Worm (Caenorhabditis elegans): ENCODE data around the gene ZK813.4.

ZK813.4 gene

ce11 chrX:3463875-3464274 is 34.0 kb upstream of the ZK813.4 start:
- peak; percentile 41 for TF ChIP-seq blmp-1 (tag; optimal IDR thresholded peaks at IDR 0.05)
- TF ChIP-seq nhr-85 (tag), result peak; percentile 71
- peak; percentile 15 for TF ChIP-seq mep-1 (tag; optimal IDR thresholded peaks at IDR 0.05)
- no peak for TF ChIP-seq ceh-90 (tag; optimal IDR thresholded peaks at IDR 0.05)
- TF ChIP-seq fos-1 (tag; optimal IDR thresholded peaks at IDR 0.05), result no peak
- no peak for TF ChIP-seq nhr-47 (tag; optimal IDR thresholded peaks at IDR 0.05)
- TF ChIP-seq nhr-90 (tag; optimal IDR thresholded peaks at IDR 0.05; ENCODE audit: poor library complexity), result no peak
- no peak for TF ChIP-seq zag-1 (tag; optimal IDR thresholded peaks at IDR 0.05)
- TF ChIP-seq ceh-88 (GFP tag; IDR thresholded peaks at IDR 0.05), result no peak
- TF ChIP-seq pag-3 (tag; optimal IDR thresholded peaks at IDR 0.05; ENCODE audit: borderline replicate concordance, insufficient read depth), result no peak
- TF ChIP-seq lin-14 (GFP tag; optimal IDR thresholded peaks at IDR 0.05), result peak; percentile 29
- TF ChIP-seq sptf-1 (tag; optimal IDR thresholded peaks at IDR 0.05), result no peak

- TF ChIP-seq blmp-1 (tag; optimal IDR thresholded peaks at IDR 0.05) (peak; percentile 43), hlh-4 (tag; optimal IDR thresholded peaks at IDR 0.05) (no peak)
Observed at ce11 chrX:3462086-3462485, 32.2 kb upstream of the ZK813.4 start.

ce11 chrX:3455561-3455960 is 25.6 kb upstream of the ZK813.4 start:
- TF ChIP-seq skn-1 (tag; optimal IDR thresholded peaks at IDR 0.05) (no peak), C16A3.4 (tag; optimal IDR thresholded peaks at IDR 0.05) (no peak), nhr-71 (tag; optimal IDR thresholded peaks at IDR 0.05) (peak; percentile 47), ces-1 (GFP tag; optimal IDR thresholded peaks at IDR 0.05) (no peak), lin-14 (GFP tag; optimal IDR thresholded peaks at IDR 0.05) (peak; percentile 85), aly-2 (tag; optimal IDR thresholded peaks at IDR 0.05) (no peak), lir-3 (tag; optimal IDR thresholded peaks at IDR 0.05; ENCODE audit: poor library complexity) (no peak), rnt-1 (tag; optimal IDR thresholded peaks at IDR 0.05) (peak; percentile 62), lin-39 (tag; optimal IDR thresholded peaks at IDR 0.05) (peak; percentile 15), sox-4 (tag; optimal IDR thresholded peaks at IDR 0.05) (no peak)

ce11 chrX:3453870-3454269 is 23.9 kb upstream of the ZK813.4 start:
- TF ChIP-seq nhr-237 (tag; optimal IDR thresholded peaks at IDR 0.05), result no peak
- no peak for TF ChIP-seq grh-1 (GFP tag; IDR thresholded peaks at IDR 0.05)
- TF ChIP-seq xbp-1 (tag; optimal IDR thresholded peaks at IDR 0.05), result no peak
- no peak for TF ChIP-seq mab-9 (GFP tag; IDR thresholded peaks at IDR 0.05)
- TF ChIP-seq ceh-90 (tag; optimal IDR thresholded peaks at IDR 0.05), result no peak
- TF ChIP-seq pag-3 (tag; optimal IDR thresholded peaks at IDR 0.05; ENCODE audit: borderline replicate concordance, insufficient read depth), result no peak
- TF ChIP-seq pax-3 (tag; optimal IDR thresholded peaks at IDR 0.05), result no peak
- TF ChIP-seq blmp-1 (tag; optimal IDR thresholded peaks at IDR 0.05), result no peak
- no peak for TF ChIP-seq lin-13 (GFP tag; optimal IDR thresholded peaks at IDR 0.05)
- no peak for TF ChIP-seq efl-3 (GFP tag; optimal IDR thresholded peaks at IDR 0.05)
- no peak for TF ChIP-seq ceh-82 (tag; optimal IDR thresholded peaks at IDR 0.05)
- no peak for TF ChIP-seq nhr-85 (tag)
- no peak for TF ChIP-seq swsn-7 (tag; optimal IDR thresholded peaks at IDR 0.05)
- TF ChIP-seq nhr-76 (tag; optimal IDR thresholded peaks at IDR 0.05), result no peak
- no peak for TF ChIP-seq F16B12.6 (tag; optimal IDR thresholded peaks at IDR 0.05)
- TF ChIP-seq nhr-20 (tag; optimal IDR thresholded peaks at IDR 0.05), result no peak

ce11 chrX:3451122-3451521 is 21.2 kb upstream of the ZK813.4 start, which contains the start of gene ZK813.5:
Gene ZK813.5 (minus strand): TSS chrX:3451222.
- no peak for TF ChIP-seq hpl-2 (GFP tag; optimal IDR thresholded peaks at IDR 0.05)
- TF ChIP-seq mep-1 (tag; optimal IDR thresholded peaks at IDR 0.05), result no peak
- TF ChIP-seq ztf-11 (tag; optimal IDR thresholded peaks at IDR 0.05), result no peak
- no peak for TF ChIP-seq lsy-2 (tag; optimal IDR thresholded peaks at IDR 0.05)
- TF ChIP-seq lin-13 (GFP tag; optimal IDR thresholded peaks at IDR 0.05), result no peak
- TF ChIP-seq zag-1 (tag; optimal IDR thresholded peaks at IDR 0.05), result no peak
- TF ChIP-seq elt-3 (tag; optimal IDR thresholded peaks at IDR 0.05), result no peak
- TF ChIP-seq F16B12.6 (tag; optimal IDR thresholded peaks at IDR 0.05), result no peak
- no peak for TF ChIP-seq mab-9 (GFP tag; IDR thresholded peaks at IDR 0.05)
- no peak for TF ChIP-seq pqm-1 (tag; optimal IDR thresholded peaks at IDR 0.05)
